Worm (Caenorhabditis elegans): ENCODE results near the gene sri-30.

ce11 chrII:3096857-3097256, 50.9 kb downstream of the sri-30 start, which contains the start of gene Y25C1A.14:
- no peak for TF ChIP-seq flt-1 (GFP tag; IDR thresholded peaks at IDR 0.05)
- TF ChIP-seq med-1 (GFP tag; optimal IDR thresholded peaks at IDR 0.05; ENCODE audit: insufficient read depth): no peak

Data from whole organism, midembryonic.